Worm (Caenorhabditis elegans): ENCODE data around the gene Y43E12A.3.
A peak's percentile ranks its signal among the peaks of the same experiment; 100 is the strongest.

The Y43E12A.3 gene

ce11 chrIV:11027560-11027959, 39.9 kb downstream of the Y43E12A.3 start (continued):
- 0 out of 2 replicates have a peak, but pooled peaks have one; percentile 23 for TF ChIP-seq sox-2 (GFP tag; IDR thresholded peaks at IDR 0.05)
- TF ChIP-seq ceh-9 (tag; optimal IDR thresholded peaks at IDR 0.05): no peak
- TF ChIP-seq elt-2 (tag; optimal IDR thresholded peaks at IDR 0.05): peak; percentile 21
- TF ChIP-seq ref-2 (tag; optimal IDR thresholded peaks at IDR 0.05): peak; percentile 66
- no peak for TF ChIP-seq nhr-232 (tag; optimal IDR thresholded peaks at IDR 0.05)
- no peak for TF ChIP-seq npax-4 (tag; optimal IDR thresholded peaks at IDR 0.05)
- no peak for TF ChIP-seq ceh-45 (GFP tag; IDR thresholded peaks at IDR 0.05)
- TF ChIP-seq ceh-31 (tag; optimal IDR thresholded peaks at IDR 0.05): peak; percentile 79
- no peak for TF ChIP-seq che-1 (tag; optimal IDR thresholded peaks at IDR 0.05)
- TF ChIP-seq sdc-2 (tag; optimal IDR thresholded peaks at IDR 0.05): no peak
- TF ChIP-seq unc-55 (GFP tag; optimal IDR thresholded peaks at IDR 0.05): peak; percentile 92
- TF ChIP-seq dve-1 (tag; optimal IDR thresholded peaks at IDR 0.05): peak; percentile 6
- no peak for TF ChIP-seq ceh-19 (GFP tag; optimal IDR thresholded peaks at IDR 0.05)
- no peak for TF ChIP-seq dmd-4 (tag; optimal IDR thresholded peaks at IDR 0.05; ENCODE audit: borderline replicate concordance)
- peak; percentile 77 for TF ChIP-seq pax-1 (tag; optimal IDR thresholded peaks at IDR 0.05)

- TF ChIP-seq ceh-45 (GFP tag; IDR thresholded peaks at IDR 0.05) (no peak), eyg-1 (tag; optimal IDR thresholded peaks at IDR 0.05) (no peak), C38D4.7 (GFP tag; optimal IDR thresholded peaks at IDR 0.05) (no peak), sdc-2 (tag; optimal IDR thresholded peaks at IDR 0.05) (no peak), K02D7.2 (tag; optimal IDR thresholded peaks at IDR 0.05) (no peak), ceh-18 (tag; optimal IDR thresholded peaks at IDR 0.05) (no peak), ceh-22 (tag; optimal IDR thresholded peaks at IDR 0.05) (no peak), dmd-4 (tag; optimal IDR thresholded peaks at IDR 0.05; ENCODE audit: borderline replicate concordance) (no peak), zip-5 (tag; optimal IDR thresholded peaks at IDR 0.05) (no peak), unc-55 (GFP tag; optimal IDR thresholded peaks at IDR 0.05) (no peak), fkh-6 (tag; optimal IDR thresholded peaks at IDR 0.05) (no peak), tbx-7 (tag; optimal IDR thresholded peaks at IDR 0.05) (no peak), fax-1 (tag; optimal IDR thresholded peaks at IDR 0.05) (no peak), ztf-16 (tag; optimal IDR thresholded peaks at IDR 0.05) (no peak), T23F11.4 (GFP tag; optimal IDR thresholded peaks at IDR 0.05) (no peak), ttx-3 (tag; optimal IDR thresholded peaks at IDR 0.05) (no peak)
These were observed 41.7 kb downstream of the Y43E12A.3 start, which contains the start of gene hrg-5 for ce11 chrIV:11029412-11029811. TSS of gene hrg-5 (minus strand) at chrIV:11029428.

ce11 chrIV:11030117-11030516, 42.4 kb downstream of the Y43E12A.3 start:
- TF ChIP-seq hlh-13 (GFP tag; optimal IDR thresholded peaks at IDR 0.05) (no peak), tbx-2 (tag; optimal IDR thresholded peaks at IDR 0.05) (no peak), ztf-16 (tag; optimal IDR thresholded peaks at IDR 0.05) (no peak), unc-55 (GFP tag; optimal IDR thresholded peaks at IDR 0.05) (no peak), T23F11.4 (GFP tag; optimal IDR thresholded peaks at IDR 0.05) (no peak), che-1 (tag; optimal IDR thresholded peaks at IDR 0.05) (no peak), sox-2 (GFP tag; IDR thresholded peaks at IDR 0.05) (no peak)

- no peak for TF ChIP-seq nhr-232 (tag; optimal IDR thresholded peaks at IDR 0.05)
- no peak for TF ChIP-seq tbx-2 (tag; optimal IDR thresholded peaks at IDR 0.05)
- no peak for TF ChIP-seq elt-2 (tag; optimal IDR thresholded peaks at IDR 0.05)
- no peak for TF ChIP-seq rnt-1 (tag; optimal IDR thresholded peaks at IDR 0.05)
- no peak for TF ChIP-seq hlh-15 (tag; optimal IDR thresholded peaks at IDR 0.05)
- no peak for TF ChIP-seq ceh-48 (tag; optimal IDR thresholded peaks at IDR 0.05)
- no peak for TF ChIP-seq fax-1 (tag; optimal IDR thresholded peaks at IDR 0.05)
- TF ChIP-seq mec-3 (tag; optimal IDR thresholded peaks at IDR 0.05; ENCODE audit: borderline replicate concordance): no peak
- TF ChIP-seq unc-55 (GFP tag; optimal IDR thresholded peaks at IDR 0.05): no peak
- TF ChIP-seq pha-4 (tag; optimal IDR thresholded peaks at IDR 0.05): no peak
- TF ChIP-seq eyg-1 (tag; optimal IDR thresholded peaks at IDR 0.05): no peak
- TF ChIP-seq gmeb-2 (tag; optimal IDR thresholded peaks at IDR 0.05): no peak
- TF ChIP-seq ref-2 (tag; optimal IDR thresholded peaks at IDR 0.05): no peak
- TF ChIP-seq hlh-30 (tag; optimal IDR thresholded peaks at IDR 0.05; ENCODE audit: insufficient read depth): no peak
- no peak for TF ChIP-seq hlh-6 (tag; optimal IDR thresholded peaks at IDR 0.05)
- TF ChIP-seq elt-4 (tag; optimal IDR thresholded peaks at IDR 0.05): no peak
- TF ChIP-seq ttx-3 (tag; optimal IDR thresholded peaks at IDR 0.05): no peak
- no peak for TF ChIP-seq fkh-6 (tag; optimal IDR thresholded peaks at IDR 0.05)
- no peak for TF ChIP-seq che-1 (tag; optimal IDR thresholded peaks at IDR 0.05)
- no peak for TF ChIP-seq unc-3 (GFP tag; conservative IDR thresholded peaks at IDR 0.05)
- no peak for TF ChIP-seq unc-3 (tag; optimal IDR thresholded peaks at IDR 0.05)
These were observed 43.2 kb downstream of the Y43E12A.3 start, which contains the start of gene hrg-4 for ce11 chrIV:11030893-11031292. TSS of gene hrg-4 (minus strand) at chrIV:11030993.

Data from whole organism, late embryonic.